Fruit fly (Drosophila melanogaster): Measurements from ENCODE around the gene Cdlc2.

Gene Cdlc2

DNA sequence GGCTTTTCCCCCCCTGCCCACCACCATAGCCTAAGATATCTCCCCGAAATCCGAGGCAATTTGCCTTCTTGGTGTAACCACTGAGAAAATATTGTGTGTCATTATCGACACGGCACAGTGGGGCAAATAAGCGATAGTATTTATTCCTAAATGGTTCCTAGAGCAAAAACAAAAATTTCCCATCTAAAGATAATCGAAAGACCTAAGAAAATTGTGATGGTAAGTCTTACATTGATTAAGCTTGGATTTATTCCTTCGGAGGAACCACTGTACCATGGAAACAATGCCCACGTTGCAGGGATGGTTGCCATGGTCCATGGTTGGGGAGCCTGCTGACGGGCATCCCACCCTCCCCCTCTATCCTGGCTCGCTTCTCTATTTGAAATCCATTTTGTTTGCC is 27.8 kb upstream of the Cdlc2 start (continued):
- TF ChIP-seq fd102C (GFP tag; optimal IDR thresholded peaks at IDR 0.05) (no peak), Xrp1 (GFP tag; IDR thresholded peaks at IDR 0.05) (peak; percentile 48; the same call in 1 of the 2 replicates), MTF-1 (GFP tag; optimal IDR thresholded peaks at IDR 0.05; ENCODE audit: borderline replicate concordance) (no peak), Mad (GFP tag; optimal IDR thresholded peaks at IDR 0.05) (no peak), gem (tag; optimal IDR thresholded peaks at IDR 0.05) (peak; percentile 54), Awh (GFP tag; IDR thresholded peaks at IDR 0.05) (0 out of 2 replicates have a peak, but pooled peaks have one; percentile 16), Sox102F (GFP tag; optimal IDR thresholded peaks at IDR 0.05) (peak; percentile 45), rib (GFP tag; IDR thresholded peaks at IDR 0.05) (no peak), tio (GFP tag; optimal IDR thresholded peaks at IDR 0.05) (peak; percentile 21), CG5953 (GFP tag; IDR thresholded peaks at IDR 0.05) (no peak), cwo (GFP tag; optimal IDR thresholded peaks at IDR 0.05) (peak; percentile 10), Dek (tag; optimal IDR thresholded peaks at IDR 0.05) (no peak), CG2712 (tag; optimal IDR thresholded peaks at IDR 0.05) (peak; percentile 28), sc (optimal IDR thresholded peaks at IDR 0.05) (no peak), sc (GFP tag; optimal IDR thresholded peaks at IDR 0.05) (no peak), CG15073 (GFP tag; optimal IDR thresholded peaks at IDR 0.05) (no peak), Lhr (GFP tag; optimal IDR thresholded peaks at IDR 0.05) (no peak), Deaf1 (tag; optimal IDR thresholded peaks at IDR 0.05) (no peak), CG6791 (GFP tag; IDR thresholded peaks at IDR 0.05; ENCODE audit: partially characterized antibody) (no peak), CG18262 (tag; optimal IDR thresholded peaks at IDR 0.05) (no peak), ranshi (GFP tag; IDR thresholded peaks at IDR 0.05) (peak; percentile 54; the same call in 1 of the 2 replicates), Usf (GFP tag; optimal IDR thresholded peaks at IDR 0.05) (no peak), HmgD (GFP tag; optimal IDR thresholded peaks at IDR 0.05) (no peak), CG32532 (GFP tag; IDR thresholded peaks at IDR 0.05) (no peak), CG12219 (GFP tag; optimal IDR thresholded peaks at IDR 0.05) (peak; percentile 6), CG4707 (GFP tag; optimal IDR thresholded peaks at IDR 0.05) (no peak), CoRest (tag; optimal IDR thresholded peaks at IDR 0.05) (no peak), CG34422 (GFP tag; IDR thresholded peaks at IDR 0.05) (peak; percentile 52; the same call in 1 of the 3 replicates), pho (GFP tag; optimal IDR thresholded peaks at IDR 0.05) (no peak), CG11504 (tag; optimal IDR thresholded peaks at IDR 0.05) (peak; percentile 63), slbo (GFP tag; IDR thresholded peaks at IDR 0.05) (peak; percentile 67), ap (GFP tag; IDR thresholded peaks at IDR 0.05) (0 out of 2 replicates have a peak, but pooled peaks have one; percentile 32), CG2678 (tag; optimal IDR thresholded peaks at IDR 0.05) (peak; percentile 55), croc (GFP tag; conservative IDR thresholded peaks at IDR 0.05) (no peak), CG13424 (tag; optimal IDR thresholded peaks at IDR 0.05) (peak; percentile 2), Nf-YA (GFP tag; IDR thresholded peaks at IDR 0.05) (no peak), Ptx1 (GFP tag; IDR thresholded peaks at IDR 0.05) (peak; percentile 44; the same call in 1 of the 2 replicates), CG16779 (GFP tag; IDR thresholded peaks at IDR 0.05) (no peak), Doc2 (GFP tag; IDR thresholded peaks at IDR 0.05) (no peak), bcd (GFP tag; optimal IDR thresholded peaks at IDR 0.05) (peak; percentile 23), Dref (GFP tag; IDR thresholded peaks at IDR 0.05) (no peak), amos (GFP tag; IDR thresholded peaks at IDR 0.05; ENCODE audit: partially characterized antibody) (no peak), CG13123 (GFP tag; optimal IDR thresholded peaks at IDR 0.05) (no peak), tap (tag; optimal IDR thresholded peaks at IDR 0.05) (peak; percentile 18), Hr51 (GFP tag; optimal IDR thresholded peaks at IDR 0.05) (peak in 1 of 2 experiments; percentile 54), Asciz (GFP tag; optimal IDR thresholded peaks at IDR 0.05) (peak; percentile 38), CG17385 (GFP tag; optimal IDR thresholded peaks at IDR 0.05) (peak; percentile 19), E2f2 (GFP tag; IDR thresholded peaks at IDR 0.05) (peak; percentile 17; the same call in 1 of the 2 replicates), CG4424 (GFP tag; optimal IDR thresholded peaks at IDR 0.05) (peak; percentile 10), ttk (GFP tag; IDR thresholded peaks at IDR 0.05) (peak; percentile 7; the same call in 1 of the 2 replicates), CG17568 (GFP tag; optimal IDR thresholded peaks at IDR 0.05) (no peak)
